Fruit fly (Drosophila melanogaster) whole organism, embryonic: Measurements from ENCODE around the gene CG14227.

Source experiments
- Asciz ChIP-seq: fragments of 200-800 bp; sonication (Bioruptor generic); optimal IDR thresholded peaks from 2 replicates; lab custom pipeline; 2017; ENCODE audit warnings: missing biosample characterization, mild to moderate bottlenecking, missing genetic modification characterization, missing genetic modification reagents
- CG10274 ChIP-seq: fragments of 200-800 bp; sonication (Bioruptor generic); optimal IDR thresholded peaks from 3 replicates; lab custom pipeline; 2017; ENCODE audit warnings: missing biosample characterization, mild to moderate bottlenecking, missing genetic modification characterization
- CG11695 ChIP-seq: fragments of 200-800 bp; sonication (Bioruptor generic); IDR thresholded peaks from 3 replicates; pipeline ENCODE4 v1.3.6; 2022; ENCODE audit warnings: missing biosample characterization, missing genetic modification characterization
- CG12659 ChIP-seq: fragments of 200-800 bp; sonication (Bioruptor generic); optimal IDR thresholded peaks from 3 replicates; lab custom pipeline; 2017; ENCODE audit warnings: mild to moderate bottlenecking, missing biosample characterization, missing genetic modification reagents, missing genetic modification characterization
- CG12744 ChIP-seq: fragments of 200-800 bp; sonication (Bioruptor generic); optimal IDR thresholded peaks from 2 replicates; lab custom pipeline; 2016; ENCODE audit warnings: missing biosample characterization, missing genetic modification characterization
- CG15269 ChIP-seq: fragments of 200-800 bp; sonication (Bioruptor generic); optimal IDR thresholded peaks from 2 replicates; lab custom pipeline; 2018; ENCODE audit warnings: missing biosample characterization, mild to moderate bottlenecking, missing genetic modification characterization, moderate library complexity
- CG15514 ChIP-seq: fragments of 200-800 bp; sonication (Bioruptor generic); optimal IDR thresholded peaks from 3 replicates; lab custom pipeline; 2017; ENCODE audit warnings: missing biosample characterization, missing genetic modification characterization, mild to moderate bottlenecking, moderate library complexity, missing genetic modification reagents
- CG31388 ChIP-seq: fragments of 200-800 bp; sonication (Bioruptor generic); optimal IDR thresholded peaks from 2 replicates; lab custom pipeline; 2016; ENCODE audit warnings: missing biosample characterization, missing genetic modification characterization
- CG33213 ChIP-seq: fragments of 200-800 bp; sonication (Bioruptor generic); optimal IDR thresholded peaks from 3 replicates; lab custom pipeline; 2016; ENCODE audit warnings: missing biosample characterization, missing genetic modification characterization
- CG34422 ChIP-seq: fragments of 200-800 bp; sonication (Bioruptor generic); IDR thresholded peaks from 3 replicates; pipeline ENCODE4 v1.3.6; 2022; ENCODE audit warnings: missing biosample characterization, missing genetic modification characterization
- CG3838 ChIP-seq: fragments of 200-800 bp; sonication (Bioruptor generic); optimal IDR thresholded peaks from 3 replicates; lab custom pipeline; 2016; ENCODE audit warnings: missing biosample characterization, missing genetic modification characterization
- CG4424 ChIP-seq: fragments of 200-800 bp; sonication (Bioruptor generic); optimal IDR thresholded peaks from 3 replicates; lab custom pipeline; 2016; ENCODE audit warnings: missing biosample characterization, missing genetic modification characterization
- CG4730 ChIP-seq: fragments of 200-800 bp; sonication (Bioruptor generic); IDR thresholded peaks from 2 replicates; pipeline ENCODE4 v1.3.6; 2022; ENCODE audit warnings: missing biosample characterization, missing genetic modification characterization
- CG6254 ChIP-seq: fragments of 200-800 bp; sonication (Bioruptor generic); optimal IDR thresholded peaks from 3 replicates; lab custom pipeline; 2017; ENCODE audit warnings: mild to moderate bottlenecking, missing biosample characterization, missing genetic modification reagents, missing genetic modification characterization
- CG6813 ChIP-seq: fragments of 200-800 bp; sonication (Bioruptor generic); optimal IDR thresholded peaks from 2 replicates; lab custom pipeline; 2017; ENCODE audit warnings: missing biosample characterization, missing genetic modification characterization, mild to moderate bottlenecking, moderate library complexity, missing genetic modification reagents
- CHES-1-like ChIP-seq: fragments of 200-800 bp; sonication (Bioruptor generic); optimal IDR thresholded peaks from 2 replicates; lab custom pipeline; 2016; ENCODE audit warnings: missing biosample characterization, missing genetic modification characterization
- CkIIα-i1 ChIP-seq: fragments of 200-800 bp; sonication (Bioruptor generic); IDR thresholded peaks from 2 replicates; pipeline ENCODE4 v1.3.6; 2022; ENCODE audit warnings: missing biosample characterization, missing genetic modification characterization
- CoRest ChIP-seq: fragments of 200-800 bp; sonication (Bioruptor generic); optimal IDR thresholded peaks from 3 replicates; lab custom pipeline; 2018; ENCODE audit warnings: missing biosample characterization, mild to moderate bottlenecking, missing genetic modification characterization, moderate library complexity
- Dll ChIP-seq: fragments of 200-800 bp; sonication (Bioruptor generic); IDR thresholded peaks from 4 replicates; pipeline ENCODE4 v1.3.6; 2022; ENCODE audit warnings: missing biosample characterization, missing genetic modification characterization; ENCODE audit not compliant: partially characterized antibody
- HLH54F ChIP-seq: fragments of 200-800 bp; sonication (Bioruptor generic); optimal IDR thresholded peaks from 3 replicates; lab custom pipeline; 2016; ENCODE audit warnings: missing biosample characterization, missing genetic modification characterization
- HmgD ChIP-seq: fragments of 200-800 bp; sonication (Bioruptor generic); optimal IDR thresholded peaks from 3 replicates; lab custom pipeline; 2016; ENCODE audit warnings: missing biosample characterization, missing genetic modification characterization
- Hmx ChIP-seq: fragments of 200-800 bp; sonication (Bioruptor generic); optimal IDR thresholded peaks from 2 replicates; lab custom pipeline; 2016; ENCODE audit warnings: missing biosample characterization, missing genetic modification characterization
- Hsf ChIP-seq: fragments of 200-800 bp; sonication (Bioruptor generic); optimal IDR thresholded peaks from 3 replicates; lab custom pipeline; 2016; ENCODE audit warnings: missing biosample characterization, missing genetic modification characterization
- Myb ChIP-seq: fragments of 200-800 bp; sonication (Bioruptor generic); optimal IDR thresholded peaks from 2 replicates; lab custom pipeline; 2016; ENCODE audit warnings: missing biosample characterization, missing genetic modification characterization
- NC2α ChIP-seq: fragments of 200-800 bp; sonication (Bioruptor generic); optimal IDR thresholded peaks from 2 replicates; lab custom pipeline; 2016; ENCODE audit warnings: missing biosample characterization, missing genetic modification characterization
- NK7.1 ChIP-seq: fragments of 200-800 bp; sonication (Bioruptor generic); optimal IDR thresholded peaks from 3 replicates; lab custom pipeline; 2016; ENCODE audit warnings: missing biosample characterization, missing genetic modification characterization
- Nf-YB ChIP-seq: fragments of 200-800 bp; sonication (Bioruptor generic); optimal IDR thresholded peaks from 3 replicates; lab custom pipeline; 2019; ENCODE audit warnings: missing biosample characterization, mild to moderate bottlenecking, missing genetic modification characterization, moderate library complexity
- PHDP ChIP-seq: fragments of 200-800 bp; sonication (Bioruptor generic); optimal IDR thresholded peaks from 3 replicates; lab custom pipeline; 2018; ENCODE audit warnings: missing biosample characterization, mild to moderate bottlenecking, missing genetic modification characterization, moderate library complexity
- Sox102F ChIP-seq: fragments of 200-800 bp; sonication (Bioruptor generic); optimal IDR thresholded peaks from 2 replicates; lab custom pipeline; 2018; ENCODE audit warnings: missing biosample characterization, mild to moderate bottlenecking, missing genetic modification characterization, moderate library complexity
- Sry-β ChIP-seq: fragments of 200-800 bp; sonication (Bioruptor generic); optimal IDR thresholded peaks from 2 replicates; lab custom pipeline; 2018; ENCODE audit warnings: missing biosample characterization, mild to moderate bottlenecking, missing genetic modification characterization, moderate library complexity
- bbx ChIP-seq: fragments of 200-800 bp; sonication (Bioruptor generic); IDR thresholded peaks from 2 replicates; pipeline ENCODE4 v1.3.6; 2022; ENCODE audit warnings: missing biosample characterization, missing genetic modification characterization; ENCODE audit not compliant: partially characterized antibody
- br ChIP-seq: fragments of >200 bp; optimal IDR thresholded peaks from 2 replicates; lab custom pipeline; 2017
- crol ChIP-seq: fragments of 200-800 bp; sonication (Bioruptor generic); IDR thresholded peaks from 2 replicates; pipeline ENCODE4 v1.3.6; 2022; ENCODE audit warnings: missing biosample characterization, missing genetic modification characterization
- her ChIP-seq: fragments of 200-800 bp; sonication (Bioruptor generic); optimal IDR thresholded peaks from 2 replicates; lab custom pipeline; 2016; ENCODE audit warnings: missing biosample characterization, missing genetic modification characterization
- hkb ChIP-seq, 2 experiments: fragments of 200-800 bp in 1 of 2; fragments of >200 bp in 1 of 2; sonication (Bioruptor generic) in 1 of 2; IDR thresholded peaks in 1 of 2; optimal IDR thresholded peaks in 1 of 2; 2 replicates each; pipeline versions ENCODE4 v1.3.6 to Lab custom; 2017 to 2022; ENCODE audit warnings: missing biosample characterization in 1 of 2, missing genetic modification characterization in 1 of 2
- lbe ChIP-seq: fragments of 200-800 bp; sonication (Bioruptor generic); optimal IDR thresholded peaks from 2 replicates; lab custom pipeline; 2016; ENCODE audit warnings: missing biosample characterization, mild to moderate bottlenecking, missing genetic modification characterization
- lilli ChIP-seq: fragments of 200-800 bp; sonication (Bioruptor generic); optimal IDR thresholded peaks from 3 replicates; lab custom pipeline; 2016; ENCODE audit warnings: missing biosample characterization, missing genetic modification characterization
- luna ChIP-seq: fragments of 200-800 bp; sonication (Bioruptor generic); optimal IDR thresholded peaks from 2 replicates; lab custom pipeline; 2016; ENCODE audit warnings: missing biosample characterization, missing genetic modification characterization
- nmo ChIP-seq: fragments of 200-800 bp; sonication (Bioruptor generic); optimal IDR thresholded peaks from 2 replicates; lab custom pipeline; 2018; ENCODE audit warnings: missing biosample characterization, mild to moderate bottlenecking, missing genetic modification characterization, moderate library complexity
- pnt ChIP-seq: fragments of 200-800 bp; sonication (Bioruptor generic); optimal IDR thresholded peaks from 3 replicates; lab custom pipeline; 2016; ENCODE audit warnings: missing biosample characterization, missing genetic modification characterization
- ro ChIP-seq: fragments of 200-800 bp; sonication (Bioruptor generic); IDR thresholded peaks from 2 replicates; pipeline ENCODE4 v1.3.6; 2022; ENCODE audit warnings: missing biosample characterization, missing genetic modification characterization
- scrt ChIP-seq: fragments of 200-800 bp; sonication (Bioruptor generic); optimal IDR thresholded peaks from 2 replicates; lab custom pipeline; 2018; ENCODE audit warnings: missing biosample characterization, mild to moderate bottlenecking, missing genetic modification characterization, moderate library complexity
- ssp ChIP-seq: fragments of 200-800 bp; sonication (Bioruptor generic); IDR thresholded peaks from 2 replicates; pipeline ENCODE4 v1.3.6; 2022; ENCODE audit warnings: missing biosample characterization, missing genetic modification characterization
- tin ChIP-seq: fragments of 200-800 bp; sonication (Bioruptor generic); optimal IDR thresholded peaks from 3 replicates; lab custom pipeline; 2016; ENCODE audit warnings: missing biosample characterization, missing genetic modification characterization
- toy ChIP-seq: fragments of 200-800 bp; sonication (Bioruptor generic); IDR thresholded peaks from 2 replicates; pipeline ENCODE4 v1.3.6; 2022; ENCODE audit warnings: missing biosample characterization, missing genetic modification characterization
- usp ChIP-seq: fragments of >200 bp; optimal IDR thresholded peaks from 2 replicates; lab custom pipeline; 2017; ENCODE audit warnings: missing biosample characterization, missing genetic modification characterization
- vvl ChIP-seq: fragments of 200-800 bp; sonication (Bioruptor generic); IDR thresholded peaks from 2 replicates; pipeline ENCODE4 v1.3.6; 2022; ENCODE audit warnings: missing biosample characterization, missing genetic modification characterization
- zen2 ChIP-seq: fragments of 200-800 bp; sonication (Bioruptor generic); IDR thresholded peaks from 3 replicates; pipeline ENCODE4 v1.3.6; 2022; ENCODE audit warnings: missing biosample characterization, missing genetic modification characterization; ENCODE audit not compliant: partially characterized antibody
- zfh1 ChIP-seq: fragments of 200-800 bp; sonication (Bioruptor generic); IDR thresholded peaks from 3 replicates; pipeline ENCODE4 v1.3.6; 2022; ENCODE audit warnings: missing biosample characterization, missing genetic modification characterization

Gene CG14227

DNA sequence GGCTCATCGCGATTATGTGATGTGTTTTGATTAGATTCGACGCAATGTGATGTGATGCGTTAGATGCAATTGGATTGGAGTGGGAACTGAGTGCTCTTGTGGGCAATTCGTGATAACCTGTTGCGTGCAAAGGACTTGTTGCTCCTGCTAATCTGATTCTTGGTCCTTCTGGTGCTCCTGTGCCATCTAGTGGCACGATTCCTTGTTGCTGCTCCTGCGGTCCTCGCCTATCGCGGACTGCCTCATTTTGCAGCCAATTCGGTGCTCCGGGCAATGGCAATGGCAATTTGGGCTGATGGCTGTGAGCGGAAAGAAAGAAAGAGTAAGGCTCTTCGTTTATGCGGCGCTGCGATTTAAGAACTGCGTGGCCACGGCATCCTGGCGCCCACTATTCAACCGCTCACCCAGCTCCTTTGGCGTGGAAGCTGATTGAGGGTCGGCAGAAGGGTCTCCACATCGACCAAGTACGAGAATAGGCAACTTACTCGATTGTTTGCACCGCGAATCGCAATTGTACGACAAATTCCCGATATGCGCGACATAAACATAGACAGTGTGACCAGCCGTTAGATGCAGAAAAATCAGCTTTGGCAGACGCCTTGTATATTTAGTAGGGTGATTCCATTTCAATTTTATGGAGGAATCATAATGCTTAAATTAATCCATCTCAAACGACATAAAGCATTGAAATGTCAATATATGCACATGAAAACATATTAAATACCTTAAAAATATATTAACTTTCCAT is 4.4 kb upstream of the CG14227 start, which contains the start of gene Mer (continued):
- TF ChIP-seq CG6813 (GFP tag; lab: Kevin White, UChicago) (peak; percentile 71), vvl (GFP tag; lab: Robert Waterston, UW) (peak; percentile 82), lbe (GFP tag; lab: Kevin White, UChicago) (peak; percentile 3), NK7.1 (GFP tag; lab: Kevin White, UChicago) (peak; percentile 79), HmgD (GFP tag; lab: Kevin White, UChicago) (peak; percentile 82), CG31388 (GFP tag; lab: Kevin White, UChicago) (peak; percentile 36), CG15514 (GFP tag; lab: Kevin White, UChicago) (peak; percentile 83), zfh1 (GFP tag; lab: Robert Waterston, UW) (peak; percentile 85), PHDP (tag; lab: Kevin White, UChicago) (peak; percentile 89), CG4730 (peak; percentile 67), her (peak; percentile 91), nmo (GFP tag; lab: Kevin White, UChicago) (peak; percentile 86), CG4424 (GFP tag; lab: Kevin White, UChicago) (peak; percentile 79), ro (GFP tag; lab: Robert Waterston, UW) (no peak), CG34422 (peak; percentile 88), Asciz (GFP tag; lab: Kevin White, UChicago) (no peak), CkIIα-i1 (no peak), zen2 (GFP tag; lab: Robert Waterston, UW) (no peak), Sry-β (GFP tag; lab: Kevin White, UChicago) (peak; percentile 14), luna (GFP tag; lab: Kevin White, UChicago) (peak; percentile 65), CG10274 (peak; percentile 54), Sox102F (GFP tag; lab: Kevin White, UChicago) (no peak), crol (GFP tag; lab: Robert Waterston, UW) (peak; percentile 24; the same call in 1 of the 2 replicates), tin (GFP tag; lab: Kevin White, UChicago) (peak; percentile 76), usp (no peak), HLH54F (GFP tag; lab: Kevin White, UChicago) (peak; percentile 86), CG12744 (GFP tag; lab: Kevin White, UChicago) (peak; percentile 49), hkb (optimal IDR thresholded peaks at IDR 0.05; lab: Kevin White, UChicago) (no peak), hkb (GFP tag; IDR thresholded peaks at IDR 0.05; lab: Robert Waterston, UW) (peak; percentile 91), Hsf (GFP tag; lab: Kevin White, UChicago) (peak; percentile 88), scrt (peak; percentile 91), bbx (GFP tag; lab: Robert Waterston, UW) (no peak), CG33213 (GFP tag; lab: Kevin White, UChicago) (peak; percentile 76), lilli (GFP tag; lab: Kevin White, UChicago) (peak; percentile 91), CG6254 (GFP tag; lab: Kevin White, UChicago) (peak; percentile 51), br (lab: Kevin White, UChicago) (no peak), CHES-1-like (GFP tag; lab: Kevin White, UChicago) (peak; percentile 80), Nf-YB (GFP tag; lab: Kevin White, UChicago) (peak; percentile 68), CoRest (peak; percentile 81), NC2α (GFP tag; lab: Kevin White, UChicago) (peak; percentile 46), ssp (GFP tag; lab: Robert Waterston, UW) (peak; percentile 62), Dll (no peak), CG3838 (GFP tag; lab: Kevin White, UChicago) (no peak), Hmx (peak; percentile 49), toy (GFP tag; lab: Robert Waterston, UW) (no peak), CG15269 (peak; percentile 86), Myb (peak; percentile 71), pnt (GFP tag; lab: Kevin White, UChicago) (peak; percentile 76), CG12659 (GFP tag; lab: Kevin White, UChicago) (peak; percentile 90), CG11695 (GFP tag; lab: Robert Waterston, UW) (peak; percentile 92)
